Worm (Caenorhabditis elegans) whole organism, mixed stage, embryonic: ENCODE results near the gene frg-1.

Experiments
- ces-1 ChIP-seq: fragments of 150-350 bp; optimal IDR thresholded peaks from 2 replicates; lab custom pipeline; 2014; ENCODE audit warnings: missing biosample characterization, missing genetic modification reagents, missing genetic modification characterization
- ham-2 ChIP-seq: fragments of 200-800 bp; sonication (Bioruptor generic); optimal IDR thresholded peaks from 2 replicates; lab custom pipeline; 2018; ENCODE audit warnings: mild to moderate bottlenecking, missing genetic modification characterization, missing compliant biosample characterization
- nhr-28 ChIP-seq: fragments of 150-350 bp; optimal IDR thresholded peaks from 2 replicates; lab custom pipeline; 2014; ENCODE audit warnings: missing biosample characterization, missing genetic modification characterization
- snpc-4 ChIP-seq: fragments of 150-350 bp; optimal IDR thresholded peaks from 2 replicates; lab custom pipeline; 2014; ENCODE audit warnings: missing biosample characterization, missing genetic modification characterization
- unc-62 ChIP-seq: fragments of 150-350 bp; optimal IDR thresholded peaks from 2 replicates; lab custom pipeline; 2014; ENCODE audit warnings: missing biosample characterization, missing genetic modification reagents, missing genetic modification characterization

- TF ChIP-seq unc-62 (GFP tag; lab: Kevin White, UChicago) (no peak), ham-2 (GFP tag; lab: Kevin White, UChicago) (no peak), snpc-4 (tag; lab: Kevin White, UChicago) (no peak), ces-1 (GFP tag; lab: Kevin White, UChicago) (no peak), nhr-28 (no peak)
Measured at ce11 chrIII:13024281-13024680, 45.3 kb downstream of the frg-1 start, which contains the start of gene cyp-13A12.
